Fruit fly (Drosophila melanogaster) whole organism, embryonic: ENCODE measurements around the gene Efhc1.1.

Experiments used
- Antp ChIP-seq: fragments of 200-800 bp; sonication (Bioruptor generic); optimal IDR thresholded peaks from 3 replicates; lab custom pipeline; 2016; ENCODE audit warnings: missing biosample characterization, missing genetic modification characterization
- CG10147 ChIP-seq: fragments of 200-800 bp; sonication (Bioruptor generic); optimal IDR thresholded peaks from 2 replicates; lab custom pipeline; 2019; ENCODE audit warnings: missing biosample characterization, mild to moderate bottlenecking, missing genetic modification characterization, moderate library complexity
- CG10209 ChIP-seq: fragments of 200-800 bp; sonication (Bioruptor generic); optimal IDR thresholded peaks from 3 replicates; lab custom pipeline; 2017; ENCODE audit warnings: missing biosample characterization, mild to moderate bottlenecking, missing genetic modification characterization, missing genetic modification reagents
- CG10366 ChIP-seq: fragments of 200-800 bp; sonication (Bioruptor generic); IDR thresholded peaks from 2 replicates; pipeline ENCODE4 v1.3.6; 2022; ENCODE audit warnings: missing biosample characterization, missing genetic modification characterization
- CG12155 ChIP-seq: fragments of 200-800 bp; sonication (Bioruptor generic); optimal IDR thresholded peaks from 3 replicates; lab custom pipeline; 2016; ENCODE audit warnings: missing biosample characterization, missing genetic modification characterization
- CG15479 ChIP-seq: fragments of 200-800 bp; sonication (Bioruptor generic); optimal IDR thresholded peaks from 3 replicates; lab custom pipeline; 2019; ENCODE audit warnings: missing biosample characterization, mild to moderate bottlenecking, missing genetic modification characterization, moderate library complexity
- CG1603 ChIP-seq: fragments of 200-800 bp; sonication (Bioruptor generic); optimal IDR thresholded peaks from 2 replicates; lab custom pipeline; 2019; ENCODE audit warnings: missing biosample characterization, mild to moderate bottlenecking, missing genetic modification characterization, moderate library complexity
- CG16779 ChIP-seq: fragments of 200-800 bp; sonication (Bioruptor generic); IDR thresholded peaks from 2 replicates; pipeline ENCODE4 v1.3.6; 2022; ENCODE audit warnings: missing biosample characterization, missing genetic modification characterization
- CG17385 ChIP-seq: fragments of 200-800 bp; sonication (Bioruptor generic); optimal IDR thresholded peaks from 3 replicates; lab custom pipeline; 2018; ENCODE audit warnings: missing biosample characterization, mild to moderate bottlenecking, missing genetic modification characterization
- CG17568 ChIP-seq: fragments of 200-800 bp; sonication (Bioruptor generic); optimal IDR thresholded peaks from 2 replicates; lab custom pipeline; 2018; ENCODE audit warnings: missing biosample characterization, mild to moderate bottlenecking, missing genetic modification characterization, moderate library complexity
- CG17802 ChIP-seq: fragments of 200-800 bp; sonication (Bioruptor generic); optimal IDR thresholded peaks from 2 replicates; lab custom pipeline; 2018; ENCODE audit warnings: missing biosample characterization, mild to moderate bottlenecking, missing genetic modification characterization, moderate library complexity
- CG17829 ChIP-seq: fragments of 200-800 bp; optimal IDR thresholded peaks from 2 replicates; lab custom pipeline; 2019; ENCODE audit warnings: missing biosample characterization, mild to moderate bottlenecking, missing genetic modification characterization, moderate library complexity
- CG1832 ChIP-seq: fragments of 200-800 bp; sonication (Bioruptor generic); optimal IDR thresholded peaks from 2 replicates; lab custom pipeline; 2017; ENCODE audit warnings: missing biosample characterization, mild to moderate bottlenecking, missing genetic modification characterization, inconsistent platforms
- CG2120 ChIP-seq: fragments of 200-800 bp; sonication (Bioruptor generic); optimal IDR thresholded peaks from 3 replicates; lab custom pipeline; 2016; ENCODE audit warnings: missing biosample characterization, missing genetic modification characterization
- CG30403 ChIP-seq: fragments of 200-800 bp; sonication (Bioruptor generic); optimal IDR thresholded peaks from 3 replicates; lab custom pipeline; 2016; ENCODE audit warnings: missing biosample characterization, missing genetic modification characterization
- CG34224 ChIP-seq: fragments of 200-800 bp; sonication (Bioruptor generic); IDR thresholded peaks from 3 replicates; pipeline ENCODE4 v1.3.6; 2022; ENCODE audit warnings: missing biosample characterization, missing genetic modification characterization; ENCODE audit not compliant: partially characterized antibody
- CG5180 ChIP-seq: fragments of 200-800 bp; sonication (Bioruptor generic); optimal IDR thresholded peaks from 3 replicates; lab custom pipeline; 2017; ENCODE audit warnings: missing biosample characterization, missing genetic modification characterization, mild to moderate bottlenecking, moderate library complexity, missing genetic modification reagents
- CG6254 ChIP-seq: fragments of 200-800 bp; sonication (Bioruptor generic); optimal IDR thresholded peaks from 3 replicates; lab custom pipeline; 2017; ENCODE audit warnings: mild to moderate bottlenecking, missing biosample characterization, missing genetic modification reagents, missing genetic modification characterization
- CG7357 ChIP-seq: fragments of 200-800 bp; sonication (Bioruptor generic); IDR thresholded peaks from 3 replicates; pipeline ENCODE4 v1.3.6; 2022; ENCODE audit warnings: missing biosample characterization, missing genetic modification characterization
- Camta ChIP-seq: fragments of 200-800 bp; sonication (Bioruptor generic); optimal IDR thresholded peaks from 2 replicates; lab custom pipeline; 2016; ENCODE audit warnings: missing biosample characterization, missing genetic modification characterization
- Dip3 ChIP-seq: fragments of 200-800 bp; sonication (Bioruptor generic); optimal IDR thresholded peaks from 3 replicates; lab custom pipeline; 2016; ENCODE audit warnings: missing biosample characterization, missing genetic modification characterization
- Doc2 ChIP-seq: fragments of 200-800 bp; sonication (Bioruptor generic); IDR thresholded peaks from 2 replicates; pipeline ENCODE4 v1.3.6; 2022; ENCODE audit warnings: missing biosample characterization, missing genetic modification characterization
- H2.0 ChIP-seq: fragments of 200-800 bp; sonication (Bioruptor generic); IDR thresholded peaks from 2 replicates; pipeline ENCODE4 v1.3.6; 2022; ENCODE audit warnings: missing biosample characterization, missing genetic modification characterization
- HmgZ ChIP-seq: fragments of 200-800 bp; sonication (Bioruptor generic); optimal IDR thresholded peaks from 2 replicates; lab custom pipeline; 2018; ENCODE audit warnings: missing biosample characterization, mild to moderate bottlenecking, missing genetic modification characterization
- Lpt ChIP-seq: fragments of >200 bp; optimal IDR thresholded peaks from 2 replicates; lab custom pipeline; 2018; ENCODE audit warnings: missing biosample characterization, missing genetic modification characterization
- NC2β ChIP-seq: fragments of 200-800 bp; sonication (Bioruptor generic); optimal IDR thresholded peaks from 2 replicates; lab custom pipeline; 2016; ENCODE audit warnings: missing biosample characterization, missing genetic modification characterization
- NfI ChIP-seq: fragments of 200-800 bp; sonication (Bioruptor generic); optimal IDR thresholded peaks from 3 replicates; lab custom pipeline; 2018; ENCODE audit warnings: missing biosample characterization, mild to moderate bottlenecking, missing genetic modification characterization, moderate library complexity
- Ssrp ChIP-seq: fragments of 200-800 bp; sonication (Bioruptor generic); optimal IDR thresholded peaks from 2 replicates; lab custom pipeline; 2018; ENCODE audit warnings: missing biosample characterization, mild to moderate bottlenecking, missing genetic modification characterization, moderate library complexity
- Xbp1 ChIP-seq: fragments of 200-800 bp; sonication (Bioruptor generic); optimal IDR thresholded peaks from 3 replicates; lab custom pipeline; 2016; ENCODE audit warnings: missing biosample characterization, mild to moderate bottlenecking, missing genetic modification characterization
- Xrp1 ChIP-seq: fragments of 200-800 bp; sonication (Bioruptor generic); IDR thresholded peaks from 2 replicates; pipeline ENCODE4 v1.3.6; 2022; ENCODE audit warnings: missing biosample characterization, missing genetic modification characterization
- ap ChIP-seq: fragments of 200-800 bp; sonication (Bioruptor generic); IDR thresholded peaks from 2 replicates; pipeline ENCODE4 v1.3.6; 2022; ENCODE audit warnings: missing biosample characterization, missing genetic modification characterization
- ash1 ChIP-seq: fragments of 200-800 bp; sonication (Bioruptor generic); optimal IDR thresholded peaks from 2 replicates; lab custom pipeline; 2018; ENCODE audit warnings: missing biosample characterization, mild to moderate bottlenecking, missing genetic modification characterization
- br ChIP-seq: fragments of >200 bp; optimal IDR thresholded peaks from 2 replicates; lab custom pipeline; 2017
- chif ChIP-seq, 2 experiments: fragments of 200-800 bp; sonication (Bioruptor generic); optimal IDR thresholded peaks; 3 replicates each; lab custom pipeline; 2016; ENCODE audit warnings: missing biosample characterization in 2 of 2, missing genetic modification characterization in 2 of 2
- chm ChIP-seq: fragments of 200-800 bp; sonication (Bioruptor generic); IDR thresholded peaks from 2 replicates; pipeline ENCODE4 v1.3.6; 2022; ENCODE audit warnings: missing biosample characterization, missing genetic modification characterization
- chn ChIP-seq: fragments of 200-800 bp; sonication (Bioruptor generic); optimal IDR thresholded peaks from 2 replicates; lab custom pipeline; 2016; ENCODE audit warnings: missing biosample characterization, missing genetic modification characterization
- croc ChIP-seq: fragments of 200-800 bp; sonication (Bioruptor generic); conservative IDR thresholded peaks from 3 replicates; pipeline ENCODE4 v1.3.6; 2022; ENCODE audit warnings: missing biosample characterization, missing genetic modification characterization
- dm ChIP-seq: fragments of 200-800 bp; sonication (Bioruptor generic); optimal IDR thresholded peaks from 3 replicates; lab custom pipeline; 2016; ENCODE audit warnings: missing biosample characterization, missing genetic modification characterization
- eve ChIP-seq, 2 experiments: fragments of >200 bp; optimal IDR thresholded peaks; 2 replicates each; lab custom pipeline; 2017; ENCODE audit warnings: missing biosample characterization in 2 of 2, missing genetic modification characterization in 2 of 2
- exex ChIP-seq: fragments of 200-800 bp; sonication (Bioruptor generic); optimal IDR thresholded peaks from 4 replicates; lab custom pipeline; 2018; ENCODE audit warnings: missing biosample characterization, mild to moderate bottlenecking, missing genetic modification characterization, moderate library complexity
- her ChIP-seq: fragments of 200-800 bp; sonication (Bioruptor generic); optimal IDR thresholded peaks from 2 replicates; lab custom pipeline; 2016; ENCODE audit warnings: missing biosample characterization, missing genetic modification characterization
- ind ChIP-seq: fragments of 200-800 bp; sonication (Bioruptor generic); optimal IDR thresholded peaks from 3 replicates; lab custom pipeline; 2016; ENCODE audit warnings: missing biosample characterization, missing genetic modification characterization
- luna ChIP-seq: fragments of 200-800 bp; sonication (Bioruptor generic); optimal IDR thresholded peaks from 2 replicates; lab custom pipeline; 2016; ENCODE audit warnings: missing biosample characterization, missing genetic modification characterization
- nmo ChIP-seq: fragments of 200-800 bp; sonication (Bioruptor generic); optimal IDR thresholded peaks from 2 replicates; lab custom pipeline; 2018; ENCODE audit warnings: missing biosample characterization, mild to moderate bottlenecking, missing genetic modification characterization, moderate library complexity
- pb ChIP-seq: fragments of 200-800 bp; sonication (Bioruptor generic); optimal IDR thresholded peaks from 3 replicates; lab custom pipeline; 2016; ENCODE audit warnings: missing biosample characterization, missing genetic modification characterization
- run ChIP-seq: fragments of 200-800 bp; sonication (Bioruptor generic); optimal IDR thresholded peaks from 3 replicates; lab custom pipeline; 2018; ENCODE audit warnings: missing biosample characterization, mild to moderate bottlenecking, missing genetic modification characterization
- sens ChIP-seq: fragments of 200-800 bp; sonication (Bioruptor generic); peaks from one replicate; lab custom pipeline; 2016; ENCODE audit warnings: missing biosample characterization, missing genetic modification characterization
- sima ChIP-seq: fragments of 200-800 bp; sonication (Bioruptor generic); optimal IDR thresholded peaks from 2 replicates; lab custom pipeline; 2016; ENCODE audit warnings: missing biosample characterization, missing genetic modification characterization
- so ChIP-seq: fragments of 200-800 bp; sonication (Bioruptor generic); IDR thresholded peaks from 3 replicates; pipeline ENCODE4 v1.3.6; 2022; ENCODE audit warnings: missing biosample characterization, missing genetic modification characterization
- ssp ChIP-seq: fragments of 200-800 bp; sonication (Bioruptor generic); IDR thresholded peaks from 2 replicates; pipeline ENCODE4 v1.3.6; 2022; ENCODE audit warnings: missing biosample characterization, missing genetic modification characterization
- tup ChIP-seq: fragments of 200-800 bp; sonication (Bioruptor generic); optimal IDR thresholded peaks from 2 replicates; lab custom pipeline; 2016; ENCODE audit warnings: missing biosample characterization, mild to moderate bottlenecking, missing genetic modification characterization, moderate library complexity
- usp ChIP-seq: fragments of >200 bp; optimal IDR thresholded peaks from 2 replicates; lab custom pipeline; 2017; ENCODE audit warnings: missing biosample characterization, missing genetic modification characterization

Efhc1.1 gene

dm6 chrX:15818608-15819184, 35.2 kb upstream of the Efhc1.1 start (continued):
- TF ChIP-seq Lpt (GFP tag; lab: Kevin White, UChicago) (no peak), CG17568 (GFP tag; lab: Kevin White, UChicago) (no peak), NC2β (GFP tag; lab: Kevin White, UChicago) (no peak), chif (GFP tag; optimal IDR thresholded peaks at IDR 0.05; lab: Kevin White, UChicago) (peak in 1 of 2 experiments; percentile 22), Xbp1 (GFP tag; lab: Kevin White, UChicago) (peak; percentile 43), HmgZ (tag; lab: Kevin White, UChicago) (peak; percentile 16), CG7357 (GFP tag; lab: Robert Waterston, UW) (no peak), CG5180 (GFP tag; lab: Kevin White, UChicago) (no peak), dm (GFP tag; lab: Kevin White, UChicago) (no peak), so (GFP tag; lab: Robert Waterston, UW) (0 out of 3 replicates have a peak, but pooled peaks have one; percentile 7), CG1603 (tag; lab: Kevin White, UChicago) (no peak), chm (GFP tag; lab: Robert Waterston, UW) (no peak), nmo (GFP tag; lab: Kevin White, UChicago) (peak; percentile 46), her (GFP tag; lab: Kevin White, UChicago) (no peak), ssp (GFP tag; lab: Robert Waterston, UW) (no peak), CG17829 (peak; percentile 8), eve (GFP tag; optimal IDR thresholded peaks at IDR 0.05; lab: Kevin White, UChicago) (peak in 1 of 2 experiments; percentile 36), chn (GFP tag; lab: Kevin White, UChicago) (peak; percentile 25), CG30403 (GFP tag; lab: Kevin White, UChicago) (peak; percentile 31), tup (GFP tag; lab: Kevin White, UChicago) (no peak), NfI (GFP tag; lab: Kevin White, UChicago) (no peak), CG15479 (GFP tag; lab: Kevin White, UChicago) (no peak), CG16779 (GFP tag; lab: Robert Waterston, UW) (no peak), Xrp1 (GFP tag; lab: Robert Waterston, UW) (peak; percentile 52), CG2120 (GFP tag; lab: Kevin White, UChicago) (peak; percentile 36), Doc2 (GFP tag; lab: Robert Waterston, UW) (no peak), CG1832 (GFP tag; lab: Kevin White, UChicago) (no peak), run (no peak), H2.0 (peak; percentile 16; the same call in 1 of the 2 replicates), usp (GFP tag; lab: Kevin White, UChicago) (no peak), pb (GFP tag; lab: Kevin White, UChicago) (no peak), CG10147 (no peak), Camta (GFP tag; lab: Kevin White, UChicago) (peak; percentile 11), CG10366 (GFP tag; lab: Robert Waterston, UW) (0 out of 2 replicates have a peak, but pooled peaks have one; percentile 16), sima (no peak), CG17385 (GFP tag; lab: Kevin White, UChicago) (peak; percentile 13), CG10209 (GFP tag; lab: Kevin White, UChicago) (no peak), croc (GFP tag; lab: Robert Waterston, UW) (no peak), CG17802 (no peak), ap (GFP tag; lab: Robert Waterston, UW) (0 out of 2 replicates have a peak, but pooled peaks have one; percentile 21), luna (no peak), Dip3 (GFP tag; lab: Kevin White, UChicago) (no peak), CG12155 (GFP tag; lab: Kevin White, UChicago) (no peak), Ssrp (peak; percentile 1), ash1 (GFP tag; lab: Kevin White, UChicago) (no peak), sens (peak; percentile 89), exex (tag; lab: Kevin White, UChicago) (no peak), CG6254 (GFP tag; lab: Kevin White, UChicago) (no peak), ind (GFP tag; lab: Kevin White, UChicago) (peak; percentile 29), CG34224 (GFP tag; lab: Robert Waterston, UW) (no peak), br (lab: Kevin White, UChicago) (no peak), Antp (no peak)
